1 fruit fly cellular context compared by ENCODE assay signal in genomic region chr2L:10311822-10312221, dm6.
TF ChIP-seq lines count a peak whose summit lies in the region.

No protein-coding gene starts in this region.

TF ChIP-seq in whole organism, embryonic, 481 proteins besides CTCF, POLR2A, EP300 and RAD21 (continued from another document):
- TF ChIP-seq nmo (GFP tag; optimal IDR thresholded peaks at IDR 0.05; lab: Kevin White, UChicago) (peak; percentile 9), Sox102F (GFP tag; optimal IDR thresholded peaks at IDR 0.05; lab: Kevin White, UChicago) (no peak), NK7.1 (GFP tag; optimal IDR thresholded peaks at IDR 0.05; lab: Kevin White, UChicago) (no peak), hkb (optimal IDR thresholded peaks at IDR 0.05; lab: Kevin White, UChicago) (no peak), hkb (GFP tag; IDR thresholded peaks at IDR 0.05; lab: Robert Waterston, UW) (no peak), CG9797 (GFP tag; optimal IDR thresholded peaks at IDR 0.05; lab: Kevin White, UChicago) (peak; percentile 69), Ssrp (tag; optimal IDR thresholded peaks at IDR 0.05; lab: Kevin White, UChicago) (no peak), mam (GFP tag; optimal IDR thresholded peaks at IDR 0.05; lab: Kevin White, UChicago) (no peak), Myb (GFP tag; optimal IDR thresholded peaks at IDR 0.05; lab: Kevin White, UChicago) (peak; percentile 90), sug (tag; optimal IDR thresholded peaks at IDR 0.05; lab: Kevin White, UChicago) (peak; percentile 12), CG6254 (GFP tag; optimal IDR thresholded peaks at IDR 0.05; lab: Kevin White, UChicago) (no peak), CG2202 (tag; optimal IDR thresholded peaks at IDR 0.05; lab: Kevin White, UChicago) (no peak), ems (GFP tag; optimal IDR thresholded peaks at IDR 0.05; lab: Kevin White, UChicago) (no peak), CG4854 (GFP tag; optimal IDR thresholded peaks at IDR 0.05; lab: Kevin White, UChicago) (no peak), ranshi (GFP tag; IDR thresholded peaks at IDR 0.05; lab: Robert Waterston, UW) (no peak), al (GFP tag; IDR thresholded peaks at IDR 0.05; lab: Robert Waterston, UW) (no peak), Taf1 (GFP tag; IDR thresholded peaks at IDR 0.05; lab: Robert Waterston, UW) (no peak), chn (GFP tag; optimal IDR thresholded peaks at IDR 0.05; lab: Kevin White, UChicago) (no peak), CG7271 (tag; optimal IDR thresholded peaks at IDR 0.05; lab: Kevin White, UChicago) (no peak), pzg (GFP tag; optimal IDR thresholded peaks at IDR 0.05; lab: Kevin White, UChicago) (peak; percentile 69), ci (GFP tag; IDR thresholded peaks at IDR 0.05; lab: Robert Waterston, UW) (no peak), CG13287 (GFP tag; IDR thresholded peaks at IDR 0.05; lab: Robert Waterston, UW; ENCODE audit: partially characterized antibody) (peak; percentile 42; the same call in 1 of the 2 replicates), tup (GFP tag; optimal IDR thresholded peaks at IDR 0.05; lab: Kevin White, UChicago) (no peak), B-H2 (GFP tag; optimal IDR thresholded peaks at IDR 0.05; lab: Kevin White, UChicago) (no peak), CG34224 (GFP tag; IDR thresholded peaks at IDR 0.05; lab: Robert Waterston, UW; ENCODE audit: partially characterized antibody) (0 out of 3 replicates have a peak, but pooled peaks have one; percentile 12), E2f2 (GFP tag; IDR thresholded peaks at IDR 0.05; lab: Robert Waterston, UW) (peak; percentile 31), sd (tag; optimal IDR thresholded peaks at IDR 0.05; lab: Kevin White, UChicago) (no peak), MESR4 (GFP tag; optimal IDR thresholded peaks at IDR 0.05; lab: Kevin White, UChicago) (peak; percentile 83), repo (GFP tag; optimal IDR thresholded peaks at IDR 0.05; lab: Kevin White, UChicago) (no peak), schlank (tag; optimal IDR thresholded peaks at IDR 0.05; lab: Kevin White, UChicago) (no peak), Pdp1 (GFP tag; optimal IDR thresholded peaks at IDR 0.05; lab: Kevin White, UChicago) (peak in 1 of 2 experiments; percentile 23), CG11456 (GFP tag; IDR thresholded peaks at IDR 0.05; lab: Robert Waterston, UW) (no peak), CG11247 (GFP tag; IDR thresholded peaks at IDR 0.05; lab: Robert Waterston, UW) (no peak), grn (GFP tag; optimal IDR thresholded peaks at IDR 0.05; lab: Kevin White, UChicago) (no peak), Med (GFP tag; lab: Kevin White, UChicago) (peak; percentile 43), Atf3 (GFP tag; optimal IDR thresholded peaks at IDR 0.05; lab: Kevin White, UChicago) (no peak), stc (GFP tag; IDR thresholded peaks at IDR 0.05; lab: Robert Waterston, UW) (no peak), Rfx (GFP tag; IDR thresholded peaks at IDR 0.05; lab: Robert Waterston, UW) (no peak), mld (GFP tag; IDR thresholded peaks at IDR 0.05; lab: Robert Waterston, UW; ENCODE audit: partially characterized antibody) (no peak), BtbVII (GFP tag; optimal IDR thresholded peaks at IDR 0.05; lab: Kevin White, UChicago) (no peak), dm (GFP tag; optimal IDR thresholded peaks at IDR 0.05; lab: Kevin White, UChicago) (no peak), Ets97D (GFP tag; optimal IDR thresholded peaks at IDR 0.05; lab: Kevin White, UChicago) (peak; percentile 38), Ets65A (GFP tag; lab: Kevin White, UChicago) (peak; percentile 54), CG9437 (GFP tag; optimal IDR thresholded peaks at IDR 0.05; lab: Kevin White, UChicago) (no peak), pita (GFP tag; optimal IDR thresholded peaks at IDR 0.05; lab: Kevin White, UChicago) (no peak), D (optimal IDR thresholded peaks at IDR 0.05; lab: Kevin White, UChicago) (no peak), D (GFP tag; optimal IDR thresholded peaks at IDR 0.05; lab: Kevin White, UChicago) (no peak), crp (GFP tag; optimal IDR thresholded peaks at IDR 0.05; lab: Kevin White, UChicago) (peak in 1 of 2 experiments; percentile 60), Fer1 (GFP tag; optimal IDR thresholded peaks at IDR 0.05; lab: Kevin White, UChicago) (no peak), CG18599 (GFP tag; optimal IDR thresholded peaks at IDR 0.05; lab: Kevin White, UChicago) (no peak), Doc3 (GFP tag; IDR thresholded peaks at IDR 0.05; lab: Robert Waterston, UW; ENCODE audit: partially characterized antibody) (no peak), CG8089 (GFP tag; optimal IDR thresholded peaks at IDR 0.05; lab: Kevin White, UChicago) (no peak), bab2 (GFP tag; optimal IDR thresholded peaks at IDR 0.05; lab: Kevin White, UChicago) (no peak), run (tag; optimal IDR thresholded peaks at IDR 0.05; lab: Kevin White, UChicago) (no peak), CG17385 (GFP tag; optimal IDR thresholded peaks at IDR 0.05; lab: Kevin White, UChicago) (no peak), Fer3 (tag; optimal IDR thresholded peaks at IDR 0.05; lab: Kevin White, UChicago) (no peak), CG10462 (GFP tag; optimal IDR thresholded peaks at IDR 0.05; lab: Kevin White, UChicago) (no peak), CG14710 (tag; optimal IDR thresholded peaks at IDR 0.05; lab: Kevin White, UChicago) (peak; percentile 23), CG7357 (GFP tag; IDR thresholded peaks at IDR 0.05; lab: Robert Waterston, UW) (no peak), CG1024 (GFP tag; IDR thresholded peaks at IDR 0.05; lab: Robert Waterston, UW) (0 out of 2 replicates have a peak, but pooled peaks have one; percentile 42), Elba2 (GFP tag; optimal IDR thresholded peaks at IDR 0.05; lab: Kevin White, UChicago) (peak; percentile 27), CG6791 (GFP tag; IDR thresholded peaks at IDR 0.05; lab: Robert Waterston, UW; ENCODE audit: partially characterized antibody) (0 out of 3 replicates have a peak, but pooled peaks have one; percentile 36), row (GFP tag; IDR thresholded peaks at IDR 0.05; lab: Robert Waterston, UW) (peak; percentile 46; the same call in 1 of the 3 replicates), bigmax (GFP tag; optimal IDR thresholded peaks at IDR 0.05; lab: Kevin White, UChicago) (peak; percentile 7), CG8290 (GFP tag; optimal IDR thresholded peaks at IDR 0.05; lab: Kevin White, UChicago) (no peak), CG8290 (tag; optimal IDR thresholded peaks at IDR 0.05; lab: Kevin White, UChicago) (peak in 1 of 2 experiments; percentile 4), exex (tag; optimal IDR thresholded peaks at IDR 0.05; lab: Kevin White, UChicago) (peak; percentile 23), Bdp1 (GFP tag; optimal IDR thresholded peaks at IDR 0.05; lab: Kevin White, UChicago) (no peak), CG3163 (GFP tag; optimal IDR thresholded peaks at IDR 0.05; lab: Kevin White, UChicago) (no peak), Drgx (GFP tag; IDR thresholded peaks at IDR 0.05; lab: Robert Waterston, UW) (no peak), dimm (GFP tag; IDR thresholded peaks at IDR 0.05; lab: Robert Waterston, UW) (no peak), CG12659 (GFP tag; optimal IDR thresholded peaks at IDR 0.05; lab: Kevin White, UChicago) (peak; percentile 62), Dfd (GFP tag; optimal IDR thresholded peaks at IDR 0.05; lab: Kevin White, UChicago) (no peak), inv (GFP tag; IDR thresholded peaks at IDR 0.05; lab: Robert Waterston, UW; ENCODE audit: partially characterized antibody) (no peak), CG2116 (GFP tag; optimal IDR thresholded peaks at IDR 0.05; lab: Kevin White, UChicago) (peak; percentile 44), CG3995 (GFP tag; optimal IDR thresholded peaks at IDR 0.05; lab: Kevin White, UChicago) (peak; percentile 10), pum (GFP tag; optimal IDR thresholded peaks at IDR 0.05; lab: Kevin White, UChicago) (no peak), H15 (GFP tag; IDR thresholded peaks at IDR 0.05; lab: Robert Waterston, UW) (no peak), CG30020 (tag; optimal IDR thresholded peaks at IDR 0.05; lab: Kevin White, UChicago) (peak; percentile 97), Dll (GFP tag; IDR thresholded peaks at IDR 0.05; lab: Robert Waterston, UW; ENCODE audit: partially characterized antibody) (peak; percentile 42; the same call in 1 of the 4 replicates), CG10959 (GFP tag; IDR thresholded peaks at IDR 0.05; lab: Robert Waterston, UW) (no peak), Atf6 (GFP tag; IDR thresholded peaks at IDR 0.05; lab: Robert Waterston, UW) (no peak), dmrt11E (tag; optimal IDR thresholded peaks at IDR 0.05; lab: Kevin White, UChicago) (no peak), ERR (GFP tag; optimal IDR thresholded peaks at IDR 0.05; lab: Kevin White, UChicago) (no peak), sens (GFP tag; lab: Kevin White, UChicago) (peak; percentile 72), MBD-R2 (GFP tag; IDR thresholded peaks at IDR 0.05; lab: Robert Waterston, UW) (peak; percentile 65), pfk (GFP tag; optimal IDR thresholded peaks at IDR 0.05; lab: Kevin White, UChicago) (peak; percentile 95), ato (GFP tag; IDR thresholded peaks at IDR 0.05; lab: Robert Waterston, UW; ENCODE audit: partially characterized antibody) (no peak), CG1603 (tag; optimal IDR thresholded peaks at IDR 0.05; lab: Kevin White, UChicago) (peak; percentile 99), Scr (GFP tag; IDR thresholded peaks at IDR 0.05; lab: Robert Waterston, UW; ENCODE audit: partially characterized antibody) (peak; percentile 33; the same call in 1 of the 2 replicates), CG4424 (GFP tag; optimal IDR thresholded peaks at IDR 0.05; lab: Kevin White, UChicago) (no peak), Poxn (GFP tag; IDR thresholded peaks at IDR 0.05; lab: Robert Waterston, UW) (no peak), gt (GFP tag; IDR thresholded peaks at IDR 0.05; lab: Robert Waterston, UW) (no peak), ara (GFP tag; IDR thresholded peaks at IDR 0.05; lab: Robert Waterston, UW) (no peak), stwl (tag; optimal IDR thresholded peaks at IDR 0.05; lab: Kevin White, UChicago) (peak; percentile 63), shn (GFP tag; optimal IDR thresholded peaks at IDR 0.05; lab: Kevin White, UChicago) (no peak), ro (GFP tag; IDR thresholded peaks at IDR 0.05; lab: Robert Waterston, UW) (no peak), Dp (GFP tag; optimal IDR thresholded peaks at IDR 0.05; lab: Kevin White, UChicago) (peak; percentile 41), YL-1 (GFP tag; optimal IDR thresholded peaks at IDR 0.05; lab: Kevin White, UChicago) (peak; percentile 21), CG12071 (GFP tag; optimal IDR thresholded peaks at IDR 0.05; lab: Kevin White, UChicago) (no peak), usp (GFP tag; optimal IDR thresholded peaks at IDR 0.05; lab: Kevin White, UChicago) (no peak), CG2712 (tag; optimal IDR thresholded peaks at IDR 0.05; lab: Kevin White, UChicago) (peak; percentile 7), Sin3A (optimal IDR thresholded peaks at IDR 0.05; lab: Kevin White, UChicago) (peak; percentile 28), CG32532 (GFP tag; IDR thresholded peaks at IDR 0.05; lab: Robert Waterston, UW) (no peak), Dad (GFP tag; optimal IDR thresholded peaks at IDR 0.05; lab: Kevin White, UChicago) (no peak), CG17829 (tag; optimal IDR thresholded peaks at IDR 0.05; lab: Kevin White, UChicago) (no peak), CG14860 (GFP tag; IDR thresholded peaks at IDR 0.05; lab: Robert Waterston, UW; ENCODE audit: partially characterized antibody) (no peak), Sry-δ (GFP tag; optimal IDR thresholded peaks at IDR 0.05; lab: Kevin White, UChicago) (peak; percentile 42), Hand (GFP tag; optimal IDR thresholded peaks at IDR 0.05; lab: Kevin White, UChicago) (no peak), amos (GFP tag; IDR thresholded peaks at IDR 0.05; lab: Robert Waterston, UW; ENCODE audit: partially characterized antibody) (peak; percentile 27; the same call in 1 of the 2 replicates), so (GFP tag; IDR thresholded peaks at IDR 0.05; lab: Robert Waterston, UW) (no peak), CG18476 (GFP tag; optimal IDR thresholded peaks at IDR 0.05; lab: Kevin White, UChicago) (no peak), CG13296 (GFP tag; optimal IDR thresholded peaks at IDR 0.05; lab: Kevin White, UChicago) (peak; percentile 2), H2.0 (GFP tag; IDR thresholded peaks at IDR 0.05; lab: Robert Waterston, UW) (no peak), CG11696 (GFP tag; IDR thresholded peaks at IDR 0.05; lab: Robert Waterston, UW) (no peak), oc (tag; optimal IDR thresholded peaks at IDR 0.05; lab: Kevin White, UChicago) (no peak), sr (GFP tag; IDR thresholded peaks at IDR 0.05; lab: Robert Waterston, UW) (no peak), cas (GFP tag; IDR thresholded peaks at IDR 0.05; lab: Robert Waterston, UW) (no peak), CG32767 (GFP tag; IDR thresholded peaks at IDR 0.05; lab: Robert Waterston, UW) (no peak), CG12219 (GFP tag; optimal IDR thresholded peaks at IDR 0.05; lab: Kevin White, UChicago) (no peak), gfzf (GFP tag; optimal IDR thresholded peaks at IDR 0.05; lab: Kevin White, UChicago) (peak; percentile 76)
